Worm (Caenorhabditis elegans) whole organism, L1 larva: ENCODE results near the gene F44A2.7.

Experiments used
- C04F5.9 ChIP-seq: sonication (generic microtip); optimal IDR thresholded peaks from 2 replicates; lab custom pipeline; 2016; ENCODE audit warnings: missing genetic modification characterization, missing compliant biosample characterization
- Y116A8C.19 ChIP-seq: sonication (generic microtip); optimal IDR thresholded peaks from 2 replicates; lab custom pipeline; 2016; ENCODE audit warnings: missing compliant biosample characterization, missing genetic modification characterization, borderline replicate concordance
- aha-1 ChIP-seq: fragments of 150-350 bp; optimal IDR thresholded peaks from 2 replicates; lab custom pipeline; 2014; ENCODE audit warnings: missing biosample characterization, missing genetic modification characterization
- ama-1 ChIP-seq: fragments of 150-350 bp; optimal IDR thresholded peaks from 2 replicates; lab custom pipeline; 2014
- ceh-63 ChIP-seq: fragments of 200-800 bp; sonication (Bioruptor generic); optimal IDR thresholded peaks from 2 replicates; lab custom pipeline; 2018; ENCODE audit warnings: mild to moderate bottlenecking, missing genetic modification characterization, missing compliant biosample characterization
- ceh-88 ChIP-seq: fragments of 200-800 bp; sonication (Bioruptor generic); IDR thresholded peaks from 2 replicates; pipeline ENCODE4 v1.3.6; 2022; ENCODE audit warnings: missing genetic modification characterization, missing compliant biosample characterization
- ceh-90 ChIP-seq: sonication (generic microtip); optimal IDR thresholded peaks from 2 replicates; lab custom pipeline; 2016; ENCODE audit warnings: missing genetic modification characterization, missing compliant biosample characterization
- ces-1 ChIP-seq: fragments of 150-350 bp; optimal IDR thresholded peaks from 2 replicates; lab custom pipeline; 2014; ENCODE audit warnings: missing biosample characterization, missing genetic modification reagents, missing genetic modification characterization
- dpl-1 ChIP-seq, 3 experiments: fragments of 150-350 bp in 2 of 3; sonication (generic microtip) in 1 of 3; optimal IDR thresholded peaks; 2 replicates each; lab custom pipeline; 2014 to 2017; ENCODE audit warnings: missing biosample characterization in 3 of 3, missing genetic modification characterization in 3 of 3, missing genetic modification reagents in 3 of 3
- dsc-1 ChIP-seq: sonication (generic microtip); optimal IDR thresholded peaks from 2 replicates; lab custom pipeline; 2016; ENCODE audit warnings: mild to moderate bottlenecking, missing genetic modification characterization, missing compliant biosample characterization
- efl-1 ChIP-seq, 4 experiments: fragments of 150-350 bp; optimal IDR thresholded peaks in 3 of 4; peaks in 1 of 4; 1 replicate in 1 of 4; 2 replicates in 3 of 4; lab custom pipeline; 2014; ENCODE audit warnings: missing biosample characterization in 2 of 4, missing genetic modification characterization in 2 of 4, missing genetic modification reagents in 2 of 4
- egl-27 ChIP-seq, 2 experiments: fragments of 150-350 bp in 1 of 2; sonication (generic microtip); optimal IDR thresholded peaks; 3 replicates each; lab custom pipeline; 2017 to 2018; ENCODE audit warnings: missing biosample characterization in 2 of 2, missing genetic modification characterization in 2 of 2, missing genetic modification reagents in 2 of 2
- fkh-10 ChIP-seq: sonication (generic microtip); optimal IDR thresholded peaks from 2 replicates; lab custom pipeline; 2017; ENCODE audit warnings: missing biosample characterization, missing genetic modification reagents, missing genetic modification characterization
- fkh-8 ChIP-seq: sonication (generic microtip); optimal IDR thresholded peaks from 2 replicates; lab custom pipeline; 2016; ENCODE audit warnings: mild to moderate bottlenecking, missing genetic modification characterization, missing compliant biosample characterization
- grh-1 ChIP-seq: fragments of 200-800 bp; sonication (Bioruptor generic); IDR thresholded peaks from 2 replicates; pipeline ENCODE4 v1.3.6; 2022; ENCODE audit warnings: missing genetic modification reagents, missing genetic modification characterization, missing compliant biosample characterization
- hlh-17 ChIP-seq: fragments of 200-800 bp; sonication (Bioruptor generic); optimal IDR thresholded peaks from 2 replicates; lab custom pipeline; 2018; ENCODE audit warnings: missing genetic modification characterization, mild to moderate bottlenecking, missing compliant biosample characterization, moderate library complexity, borderline replicate concordance
- hlh-4 ChIP-seq: sonication (generic microtip); optimal IDR thresholded peaks from 2 replicates; lab custom pipeline; 2016; ENCODE audit warnings: mild to moderate bottlenecking, missing genetic modification characterization, missing compliant biosample characterization
- jun-1 ChIP-seq: fragments of 150-350 bp; optimal IDR thresholded peaks from 2 replicates; lab custom pipeline; 2014; ENCODE audit warnings: missing biosample characterization, missing genetic modification reagents, missing genetic modification characterization
- lin-14 ChIP-seq: fragments of 200-800 bp; sonication (Bioruptor generic); optimal IDR thresholded peaks from 2 replicates; lab custom pipeline; 2018; ENCODE audit warnings: mild to moderate bottlenecking, missing genetic modification characterization, moderate library complexity, missing compliant biosample characterization
- lin-15B ChIP-seq: fragments of 150-350 bp; sonication (generic microtip); optimal IDR thresholded peaks from 3 replicates; lab custom pipeline; 2014; ENCODE audit warnings: missing biosample characterization, missing genetic modification characterization
- lir-3 ChIP-seq: sonication (generic microtip); optimal IDR thresholded peaks from 2 replicates; lab custom pipeline; 2016; ENCODE audit warnings: mild to moderate bottlenecking, missing genetic modification characterization, moderate library complexity, missing compliant biosample characterization; ENCODE audit not compliant: poor library complexity
- lsy-2 ChIP-seq, 2 experiments: fragments of 150-350 bp; optimal IDR thresholded peaks; 2 replicates each; lab custom pipeline; 2014; ENCODE audit warnings: missing biosample characterization in 2 of 2, missing genetic modification characterization in 2 of 2
- mab-9 ChIP-seq: fragments of 200-800 bp; sonication (Bioruptor generic); IDR thresholded peaks from 2 replicates; pipeline ENCODE4 v1.3.6; 2022; ENCODE audit warnings: missing genetic modification reagents, missing genetic modification characterization, missing compliant biosample characterization
- nhr-19 ChIP-seq: fragments of 200-800 bp; sonication (Bioruptor generic); conservative IDR thresholded peaks from 2 replicates; pipeline ENCODE4 v1.3.6; 2022; ENCODE audit warnings: missing genetic modification characterization, missing compliant biosample characterization
- nhr-237 ChIP-seq: fragments of 150-350 bp; optimal IDR thresholded peaks from 2 replicates; lab custom pipeline; 2014; ENCODE audit warnings: missing biosample characterization, missing genetic modification characterization
- nhr-47 ChIP-seq: sonication (generic microtip); optimal IDR thresholded peaks from 2 replicates; lab custom pipeline; 2016; ENCODE audit warnings: mild to moderate bottlenecking, missing genetic modification characterization, moderate library complexity, missing compliant biosample characterization
- nhr-71 ChIP-seq: sonication (generic microtip); optimal IDR thresholded peaks from 2 replicates; lab custom pipeline; 2016; ENCODE audit warnings: mild to moderate bottlenecking, missing genetic modification characterization, moderate library complexity, missing compliant biosample characterization
- nhr-77 ChIP-seq: fragments of 150-350 bp; optimal IDR thresholded peaks from 2 replicates; lab custom pipeline; 2014; ENCODE audit warnings: missing biosample characterization, missing genetic modification characterization
- nhr-84 ChIP-seq: sonication (generic microtip); optimal IDR thresholded peaks from 2 replicates; lab custom pipeline; 2017; ENCODE audit warnings: missing biosample characterization, missing genetic modification characterization
- nhr-90 ChIP-seq: sonication (generic microtip); optimal IDR thresholded peaks from 2 replicates; lab custom pipeline; 2016; ENCODE audit warnings: mild to moderate bottlenecking, missing genetic modification characterization, missing compliant biosample characterization; ENCODE audit not compliant: poor library complexity
- pag-3 ChIP-seq: sonication (generic microtip); optimal IDR thresholded peaks from 2 replicates; lab custom pipeline; 2017; ENCODE audit warnings: missing genetic modification characterization, mild to moderate bottlenecking, missing compliant biosample characterization, antibody characterized with exemption, borderline replicate concordance; ENCODE audit not compliant: insufficient read depth
- pqm-1 ChIP-seq: sonication (generic microtip); optimal IDR thresholded peaks from 3 replicates; lab custom pipeline; 2017; ENCODE audit warnings: missing biosample characterization, missing genetic modification characterization
- rnt-1 ChIP-seq: sonication (generic microtip); optimal IDR thresholded peaks from 2 replicates; lab custom pipeline; 2016; ENCODE audit warnings: mild to moderate bottlenecking, missing genetic modification characterization, moderate library complexity, missing compliant biosample characterization
- snpc-4 ChIP-seq: fragments of 150-350 bp; optimal IDR thresholded peaks from 2 replicates; lab custom pipeline; 2014; ENCODE audit warnings: missing biosample characterization, missing genetic modification characterization
- snu-23 ChIP-seq: sonication (generic microtip); optimal IDR thresholded peaks from 2 replicates; lab custom pipeline; 2016; ENCODE audit warnings: missing genetic modification characterization, missing compliant biosample characterization
- sox-4 ChIP-seq: sonication (generic microtip); optimal IDR thresholded peaks from 2 replicates; lab custom pipeline; 2016; ENCODE audit warnings: missing genetic modification characterization, missing compliant biosample characterization
- sptf-1 ChIP-seq: fragments of 150-350 bp; optimal IDR thresholded peaks from 2 replicates; lab custom pipeline; 2014; ENCODE audit warnings: missing biosample characterization, missing genetic modification characterization
- swsn-7 ChIP-seq: sonication (generic microtip); optimal IDR thresholded peaks from 2 replicates; lab custom pipeline; 2016; ENCODE audit warnings: missing genetic modification characterization, missing compliant biosample characterization
- tbx-2 ChIP-seq: sonication (generic microtip); optimal IDR thresholded peaks from 2 replicates; lab custom pipeline; 2016; ENCODE audit warnings: missing genetic modification characterization, missing compliant biosample characterization
- tlp-1 ChIP-seq: fragments of 150-350 bp; optimal IDR thresholded peaks from 2 replicates; lab custom pipeline; 2014; ENCODE audit warnings: missing biosample characterization, missing genetic modification characterization
- unc-130 ChIP-seq: fragments of 150-350 bp; optimal IDR thresholded peaks from 2 replicates; lab custom pipeline; 2017; ENCODE audit warnings: missing biosample characterization, missing genetic modification characterization, inconsistent platforms
- unc-62 ChIP-seq: fragments of 150-350 bp; optimal IDR thresholded peaks from 2 replicates; lab custom pipeline; 2014; ENCODE audit warnings: missing biosample characterization, missing genetic modification reagents, missing genetic modification characterization
- unc-86 ChIP-seq: sonication (generic microtip); optimal IDR thresholded peaks from 2 replicates; lab custom pipeline; 2016; ENCODE audit warnings: missing genetic modification characterization, missing compliant biosample characterization
- vab-15 ChIP-seq: sonication (generic microtip); optimal IDR thresholded peaks from 2 replicates; lab custom pipeline; 2017; ENCODE audit warnings: missing genotype, mild to moderate bottlenecking, missing genetic modification characterization, missing compliant biosample characterization
- xbp-1 ChIP-seq: sonication (generic microtip); optimal IDR thresholded peaks from 2 replicates; lab custom pipeline; 2016; ENCODE audit warnings: missing genetic modification characterization, missing compliant biosample characterization
- ztf-11 ChIP-seq, 2 experiments: sonication (generic microtip); optimal IDR thresholded peaks; 2 replicates each; lab custom pipeline; 2016 to 2017; ENCODE audit warnings: missing genetic modification characterization in 2 of 2, missing biosample characterization in 1 of 2, missing compliant biosample characterization in 1 of 2
- ztf-4 ChIP-seq: fragments of 150-350 bp; optimal IDR thresholded peaks from 2 replicates; lab custom pipeline; 2014; ENCODE audit warnings: missing biosample characterization, missing genetic modification characterization

Gene F44A2.7

ce11 chrV:9336462-9336861 lies 15.2 kb downstream of the F44A2.7 start, which contains the start of gene coq-6:
coq-6 (plus strand) TSS chrV:9336762.
- no peak for TF ChIP-seq lin-15B (tag; lab: Kevin White, UChicago)

DNA sequence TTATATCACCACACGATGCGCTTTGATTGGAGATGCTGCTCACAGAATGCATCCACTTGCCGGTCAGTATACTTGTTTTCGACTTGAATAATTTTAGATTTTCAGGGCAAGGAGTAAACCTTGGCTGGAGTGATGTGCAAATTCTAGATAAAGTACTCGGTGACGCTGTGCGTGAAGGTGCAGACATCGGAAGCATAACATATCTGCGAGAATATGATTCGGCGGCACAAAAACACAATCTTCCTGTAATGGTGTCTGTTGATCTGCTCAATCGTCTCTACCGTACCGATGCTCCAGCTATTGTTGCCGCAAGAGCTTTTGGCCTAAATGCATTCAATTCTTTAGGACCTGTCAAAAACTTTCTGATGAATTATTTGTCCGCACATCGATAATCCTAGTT lies 17.2 kb downstream of the F44A2.7 start:
- TF ChIP-seq snpc-4 (tag; lab: Kevin White, UChicago) (no peak), egl-27 (tag; optimal IDR thresholded peaks at IDR 0.05; lab: Kevin White, UChicago) (no peak), vab-15 (tag; lab: Kevin White, UChicago) (no peak), pag-3 (tag; lab: Kevin White, UChicago) (no peak), ama-1 (lab: Kevin White, UChicago) (peak; percentile 86), swsn-7 (tag; lab: Kevin White, UChicago) (no peak), nhr-84 (tag; lab: Kevin White, UChicago) (no peak), hlh-17 (no peak), xbp-1 (tag; lab: Kevin White, UChicago) (no peak), nhr-19 (no peak), sptf-1 (no peak), nhr-71 (tag; lab: Kevin White, UChicago) (no peak), lir-3 (tag; lab: Kevin White, UChicago) (no peak), nhr-90 (tag; lab: Kevin White, UChicago) (no peak), tlp-1 (tag; lab: Kevin White, UChicago) (no peak), snu-23 (GFP tag; lab: Kevin White, UChicago) (no peak), tbx-2 (tag; lab: Kevin White, UChicago) (no peak), unc-130 (no peak), unc-62 (GFP tag; lab: Kevin White, UChicago) (no peak), pqm-1 (tag; lab: Kevin White, UChicago) (no peak), ztf-4 (tag; lab: Kevin White, UChicago) (peak; percentile 15), efl-1 (optimal IDR thresholded peaks at IDR 0.05; lab: Kevin White, UChicago) (peak; percentile 14 to 22), efl-1 (GFP tag; optimal IDR thresholded peaks at IDR 0.05 in 1 of 2; lab: Kevin White, UChicago) (peak in 1 of 2 experiments; percentile 0), dpl-1 (GFP tag; optimal IDR thresholded peaks at IDR 0.05; lab: Kevin White, UChicago) (no peak), nhr-47 (tag; lab: Kevin White, UChicago) (peak; percentile 63), rnt-1 (tag; lab: Kevin White, UChicago) (no peak), fkh-8 (tag; lab: Kevin White, UChicago) (peak; percentile 27), ceh-90 (tag; lab: Kevin White, UChicago) (no peak), ztf-11 (tag; optimal IDR thresholded peaks at IDR 0.05; lab: Kevin White, UChicago) (no peak), unc-86 (tag; lab: Kevin White, UChicago) (no peak), nhr-237 (tag; lab: Kevin White, UChicago) (no peak), nhr-77 (tag; lab: Kevin White, UChicago) (no peak)
- TF ChIP-seq, all 84 proteins: peak for 5

DNA sequence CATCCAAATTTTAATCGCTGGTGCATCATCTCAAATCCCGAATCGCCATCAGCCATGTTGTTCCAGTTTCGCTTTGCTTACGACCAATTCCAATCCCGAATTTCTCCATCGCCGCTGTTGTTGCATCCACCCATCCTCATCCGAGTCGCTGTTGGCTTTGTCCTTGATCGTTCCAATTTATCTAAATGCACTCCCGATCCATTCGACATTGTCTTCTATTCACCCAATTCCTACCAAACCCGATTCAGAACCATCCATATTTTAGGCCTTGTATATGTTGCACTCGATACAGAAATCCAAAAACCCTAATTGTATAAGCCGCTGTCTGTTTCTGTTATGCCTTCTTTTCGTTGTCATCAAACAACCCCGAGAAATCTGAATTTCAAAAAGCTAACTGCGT lies 19.0 kb downstream of the F44A2.7 start:
- TF ChIP-seq ces-1 (GFP tag; lab: Kevin White, UChicago) (no peak), nhr-84 (tag; lab: Kevin White, UChicago) (no peak), C04F5.9 (tag; lab: Kevin White, UChicago) (no peak), ceh-88 (GFP tag; lab: Robert Waterston, UW) (no peak), nhr-77 (tag; lab: Kevin White, UChicago) (no peak), nhr-237 (tag; lab: Kevin White, UChicago) (no peak), ceh-63 (GFP tag; lab: Kevin White, UChicago) (peak; percentile 23), lin-14 (GFP tag; lab: Kevin White, UChicago) (no peak), fkh-10 (GFP tag; lab: Kevin White, UChicago) (no peak), dsc-1 (tag; lab: Kevin White, UChicago) (no peak), nhr-71 (tag; lab: Kevin White, UChicago) (peak; percentile 23), hlh-4 (no peak), Y116A8C.19 (tag; lab: Kevin White, UChicago) (no peak), lsy-2 (tag; optimal IDR thresholded peaks at IDR 0.05; lab: Kevin White, UChicago) (no peak), aha-1 (no peak), snu-23 (GFP tag; lab: Kevin White, UChicago) (no peak), grh-1 (peak; percentile 56), swsn-7 (tag; lab: Kevin White, UChicago) (no peak), hlh-17 (no peak), egl-27 (tag; optimal IDR thresholded peaks at IDR 0.05; lab: Kevin White, UChicago) (no peak), jun-1 (tag; lab: Kevin White, UChicago) (no peak), sox-4 (tag; lab: Kevin White, UChicago) (no peak), unc-86 (tag; lab: Kevin White, UChicago) (peak; percentile 3), unc-62 (GFP tag; lab: Kevin White, UChicago) (no peak), rnt-1 (tag; lab: Kevin White, UChicago) (peak; percentile 20), tlp-1 (tag; lab: Kevin White, UChicago) (no peak), mab-9 (GFP tag; lab: Robert Waterston, UW) (no peak)
